Fruit fly (Drosophila melanogaster) whole organism, adult: ENCODE measurements around the gene CG1575.

Source experiments
- CG11617 ChIP-seq: fragments of 200-800 bp; sonication (Bioruptor generic); optimal IDR thresholded peaks from 2 replicates; lab custom pipeline; 2017; ENCODE audit warnings: mild to moderate bottlenecking, missing biosample characterization, missing genetic modification reagents, missing genetic modification characterization
- CG12768 ChIP-seq: fragments of 200-800 bp; sonication (Bioruptor generic); optimal IDR thresholded peaks from 2 replicates; lab custom pipeline; 2017; ENCODE audit warnings: missing biosample characterization, missing genetic modification characterization, mild to moderate bottlenecking, moderate library complexity, missing genetic modification reagents
- CG14711 ChIP-seq: fragments of 200-800 bp; sonication (Bioruptor generic); optimal IDR thresholded peaks from 2 replicates; lab custom pipeline; 2018; ENCODE audit warnings: missing biosample characterization, mild to moderate bottlenecking, missing genetic modification characterization, moderate library complexity
- CG1620 ChIP-seq: fragments of 200-800 bp; sonication (Bioruptor generic); optimal IDR thresholded peaks from 2 replicates; lab custom pipeline; 2016; ENCODE audit warnings: missing biosample characterization, missing genetic modification characterization
- CG33017 ChIP-seq: fragments of 200-800 bp; sonication (Bioruptor generic); optimal IDR thresholded peaks from 2 replicates; lab custom pipeline; 2018; ENCODE audit warnings: missing biosample characterization, mild to moderate bottlenecking, missing genetic modification characterization, moderate library complexity
- CG5204 ChIP-seq: fragments of 200-800 bp; sonication (Bioruptor generic); optimal IDR thresholded peaks from 2 replicates; lab custom pipeline; 2016; ENCODE audit warnings: missing biosample characterization, missing genetic modification characterization
- CG7045 ChIP-seq: fragments of 200-800 bp; sonication (Bioruptor generic); optimal IDR thresholded peaks from 2 replicates; lab custom pipeline; 2017; ENCODE audit warnings: missing biosample characterization, mild to moderate bottlenecking, missing genetic modification characterization
- CG7101 ChIP-seq: fragments of 200-800 bp; sonication (Bioruptor generic); optimal IDR thresholded peaks from 2 replicates; lab custom pipeline; 2018; ENCODE audit warnings: missing biosample characterization, mild to moderate bottlenecking, missing genetic modification characterization, moderate library complexity
- Clk ChIP-seq: fragments of 200-800 bp; sonication (Bioruptor generic); optimal IDR thresholded peaks from 2 replicates; lab custom pipeline; 2017; ENCODE audit warnings: missing biosample characterization, missing genetic modification characterization
- Crg-1 ChIP-seq: fragments of 200-800 bp; sonication (Bioruptor generic); optimal IDR thresholded peaks from 2 replicates; lab custom pipeline; 2016; ENCODE audit warnings: missing biosample characterization, missing genetic modification characterization
- Hr96 ChIP-seq: fragments of 200-800 bp; sonication (Bioruptor generic); optimal IDR thresholded peaks from 2 replicates; lab custom pipeline; 2016; ENCODE audit warnings: missing biosample characterization, missing genetic modification characterization
- Mnt ChIP-seq: fragments of 200-800 bp; sonication (Bioruptor generic); optimal IDR thresholded peaks from 2 replicates; lab custom pipeline; 2016; ENCODE audit warnings: missing biosample characterization, mild to moderate bottlenecking, missing genetic modification characterization
- bab1 ChIP-seq: fragments of 200-800 bp; sonication (Bioruptor generic); optimal IDR thresholded peaks from 3 replicates; lab custom pipeline; 2019; ENCODE audit warnings: missing biosample characterization, mild to moderate bottlenecking, missing genetic modification characterization, moderate library complexity
- cic ChIP-seq: fragments of 200-800 bp; sonication (Bioruptor generic); optimal IDR thresholded peaks from 2 replicates; lab custom pipeline; 2017; ENCODE audit warnings: missing biosample characterization, mild to moderate bottlenecking, missing genetic modification characterization, moderate library complexity
- cnc ChIP-seq, 2 experiments: fragments of >200 bp; optimal IDR thresholded peaks; 2 replicates each; lab custom pipeline; 2017
- kay ChIP-seq: fragments of 200-800 bp; sonication (Bioruptor generic); peaks from one replicate; lab custom pipeline; 2016; ENCODE audit warnings: missing biosample characterization, missing genetic modification characterization, borderline replicate concordance
- ovo ChIP-seq: fragments of 200-800 bp; sonication (Bioruptor generic); optimal IDR thresholded peaks from 2 replicates; lab custom pipeline; 2016; ENCODE audit warnings: missing biosample characterization, missing genetic modification characterization
- pad ChIP-seq: fragments of 200-800 bp; sonication (Bioruptor generic); optimal IDR thresholded peaks from 3 replicates; lab custom pipeline; 2017; ENCODE audit warnings: missing biosample characterization, missing genetic modification characterization, mild to moderate bottlenecking, moderate library complexity, missing genetic modification reagents
- tj ChIP-seq: fragments of 200-800 bp; sonication (Bioruptor generic); optimal IDR thresholded peaks from 3 replicates; lab custom pipeline; 2017; ENCODE audit warnings: missing biosample characterization, mild to moderate bottlenecking, missing genetic modification characterization, moderate library complexity
- toe ChIP-seq: fragments of 200-800 bp; sonication (Bioruptor generic); optimal IDR thresholded peaks from 2 replicates; lab custom pipeline; 2016; ENCODE audit warnings: missing biosample characterization, missing genetic modification characterization

Gene CG1575

dm6 chrX:8113386-8114279, 3.2 kb upstream of the CG1575 start:
- TF ChIP-seq toe (GFP tag; lab: Kevin White, UChicago) = peak; percentile 28
- no peak for TF ChIP-seq pad (GFP tag; lab: Kevin White, UChicago)
- TF ChIP-seq Hr96 (GFP tag; lab: Kevin White, UChicago) = peak; percentile 59
- TF ChIP-seq CG7101 = peak; percentile 88
- peak; percentile 92 for TF ChIP-seq kay (GFP tag; lab: Kevin White, UChicago)
- peak; percentile 93 to 96 for TF ChIP-seq cnc (optimal IDR thresholded peaks at IDR 0.05; lab: Kevin White, UChicago)
- TF ChIP-seq CG33017 (tag; lab: Kevin White, UChicago) = peak; percentile 78
- peak; percentile 11 for TF ChIP-seq CG1620 (GFP tag; lab: Kevin White, UChicago)
- TF ChIP-seq CG7045 = peak; percentile 63
- no peak for TF ChIP-seq tj (GFP tag; lab: Kevin White, UChicago)
- TF ChIP-seq CG14711 (tag; lab: Kevin White, UChicago) = peak; percentile 67
- TF ChIP-seq CG12768 (GFP tag; lab: Kevin White, UChicago) = peak; percentile 33
- TF ChIP-seq CG5204 (GFP tag; lab: Kevin White, UChicago) = peak; percentile 68
- TF ChIP-seq ovo (GFP tag; lab: Kevin White, UChicago) = no peak
- TF ChIP-seq CG11617 = no peak
- TF ChIP-seq cic (GFP tag; lab: Kevin White, UChicago) = no peak
- TF ChIP-seq bab1 (GFP tag; lab: Kevin White, UChicago) = peak; percentile 51
- TF ChIP-seq Clk = peak; percentile 15
- TF ChIP-seq Mnt = peak; percentile 23
- peak; percentile 27 for TF ChIP-seq Crg-1 (GFP tag; lab: Kevin White, UChicago)

dm6 chrX:8114476-8115342, 2.1 kb upstream of the CG1575 start:
- TF ChIP-seq CG1620 (GFP tag; lab: Kevin White, UChicago) (peak; percentile 21), cic (GFP tag; lab: Kevin White, UChicago) (no peak), CG14711 (tag; lab: Kevin White, UChicago) (peak; percentile 62), CG5204 (GFP tag; lab: Kevin White, UChicago) (peak; percentile 70), CG12768 (GFP tag; lab: Kevin White, UChicago) (peak; percentile 62), Mnt (peak; percentile 46), bab1 (GFP tag; lab: Kevin White, UChicago) (peak; percentile 57), CG7101 (peak; percentile 80), kay (GFP tag; lab: Kevin White, UChicago) (no peak), CG33017 (tag; lab: Kevin White, UChicago) (peak; percentile 62), Hr96 (GFP tag; lab: Kevin White, UChicago) (no peak), tj (GFP tag; lab: Kevin White, UChicago) (peak; percentile 73), Crg-1 (GFP tag; lab: Kevin White, UChicago) (no peak), ovo (GFP tag; lab: Kevin White, UChicago) (peak; percentile 1), pad (GFP tag; lab: Kevin White, UChicago) (peak; percentile 20), CG11617 (peak; percentile 64), Clk (peak; percentile 25), cnc (optimal IDR thresholded peaks at IDR 0.05; lab: Kevin White, UChicago) (no peak), CG7045 (peak; percentile 60), toe (GFP tag; lab: Kevin White, UChicago) (peak; percentile 45)

dm6 chrX:8115343-8115676, 1.5 kb upstream of the CG1575 start:
- TF ChIP-seq ovo (GFP tag; lab: Kevin White, UChicago) (peak; percentile 2), Clk (no peak), kay (GFP tag; lab: Kevin White, UChicago) (no peak), CG33017 (tag; lab: Kevin White, UChicago) (no peak), CG7045 (no peak), pad (GFP tag; lab: Kevin White, UChicago) (peak; percentile 37), CG1620 (GFP tag; lab: Kevin White, UChicago) (no peak), CG5204 (GFP tag; lab: Kevin White, UChicago) (no peak), CG12768 (GFP tag; lab: Kevin White, UChicago) (no peak), CG14711 (tag; lab: Kevin White, UChicago) (no peak), tj (GFP tag; lab: Kevin White, UChicago) (no peak)

dm6 chrX:8115717-8116311, 998 bp upstream of the CG1575 start, which contains the start of gene Gclc:
Gene Gclc (minus strand): TSS chrX:8116147.
- TF ChIP-seq CG12768 (GFP tag; lab: Kevin White, UChicago) = no peak
- TF ChIP-seq cnc (optimal IDR thresholded peaks at IDR 0.05; lab: Kevin White, UChicago) = no peak
- TF ChIP-seq pad (GFP tag; lab: Kevin White, UChicago) = no peak
- TF ChIP-seq CG7101 = no peak
- TF ChIP-seq toe (GFP tag; lab: Kevin White, UChicago) = no peak
- no peak for TF ChIP-seq CG14711 (tag; lab: Kevin White, UChicago)
- TF ChIP-seq Mnt = peak; percentile 96
- no peak for TF ChIP-seq bab1 (GFP tag; lab: Kevin White, UChicago)
- TF ChIP-seq CG33017 (tag; lab: Kevin White, UChicago) = no peak
- no peak for TF ChIP-seq Crg-1 (GFP tag; lab: Kevin White, UChicago)
- no peak for TF ChIP-seq Clk
- TF ChIP-seq tj (GFP tag; lab: Kevin White, UChicago) = peak; percentile 11
- TF ChIP-seq ovo (GFP tag; lab: Kevin White, UChicago) = no peak
- no peak for TF ChIP-seq CG5204 (GFP tag; lab: Kevin White, UChicago)
- TF ChIP-seq CG1620 (GFP tag; lab: Kevin White, UChicago) = no peak
- no peak for TF ChIP-seq Hr96 (GFP tag; lab: Kevin White, UChicago)
- no peak for TF ChIP-seq CG7045
- no peak for TF ChIP-seq kay (GFP tag; lab: Kevin White, UChicago)
- peak; percentile 21 for TF ChIP-seq cic (GFP tag; lab: Kevin White, UChicago)
- TF ChIP-seq CG11617 = peak; percentile 21
